Worm (Caenorhabditis elegans) whole organism, late embryonic: Measurements from ENCODE around the gene C35D10.8.

Source experiments
- C08G9.2 ChIP-seq: sonication (generic microtip); optimal IDR thresholded peaks from 2 replicates; lab custom pipeline; 2016; ENCODE audit warnings: mild to moderate bottlenecking, missing genetic modification characterization, moderate library complexity, missing compliant biosample characterization
- K02D7.2 ChIP-seq: sonication (generic microtip); optimal IDR thresholded peaks from 2 replicates; lab custom pipeline; 2017; ENCODE audit warnings: mild to moderate bottlenecking, missing genetic modification characterization, missing compliant biosample characterization
- Y22D7AL.16 ChIP-seq: sonication (generic microtip); optimal IDR thresholded peaks from 2 replicates; lab custom pipeline; 2016; ENCODE audit warnings: missing genetic modification characterization, missing compliant biosample characterization
- ama-1 ChIP-seq: fragments of 150-350 bp; optimal IDR thresholded peaks from 2 replicates; lab custom pipeline; 2014
- ceh-14 ChIP-seq: sonication (generic microtip); optimal IDR thresholded peaks from 2 replicates; lab custom pipeline; 2016; ENCODE audit warnings: missing genotype, missing genetic modification characterization, missing compliant biosample characterization
- ceh-2 ChIP-seq: sonication (generic microtip); optimal IDR thresholded peaks from 2 replicates; lab custom pipeline; 2016; ENCODE audit warnings: missing genotype, missing genetic modification characterization, missing compliant biosample characterization
- ceh-30 ChIP-seq: fragments of 150-350 bp; optimal IDR thresholded peaks from 2 replicates; lab custom pipeline; 2014; ENCODE audit warnings: missing biosample characterization, missing genetic modification characterization
- ceh-31 ChIP-seq: sonication (generic microtip); optimal IDR thresholded peaks from 2 replicates; lab custom pipeline; 2016; ENCODE audit warnings: missing genetic modification characterization, missing compliant biosample characterization
- ceh-34 ChIP-seq: sonication (generic microtip); optimal IDR thresholded peaks from 2 replicates; lab custom pipeline; 2016; ENCODE audit warnings: mild to moderate bottlenecking, missing genetic modification characterization, missing compliant biosample characterization
- ceh-45 ChIP-seq: fragments of 200-800 bp; sonication (Bioruptor generic); IDR thresholded peaks from 2 replicates; pipeline ENCODE4 v1.3.6; 2022; ENCODE audit warnings: missing genetic modification reagents, missing genetic modification characterization, missing compliant biosample characterization
- ceh-48 ChIP-seq: sonication (generic microtip); optimal IDR thresholded peaks from 2 replicates; lab custom pipeline; 2016; ENCODE audit warnings: missing genetic modification characterization, inconsistent platforms, missing compliant biosample characterization
- ceh-6 ChIP-seq: fragments of 200-800 bp; sonication (Bioruptor generic); optimal IDR thresholded peaks from 2 replicates; lab custom pipeline; 2018; ENCODE audit warnings: mild to moderate bottlenecking, missing genetic modification characterization, missing compliant biosample characterization
- ceh-9 ChIP-seq: sonication (generic microtip); optimal IDR thresholded peaks from 2 replicates; lab custom pipeline; 2016; ENCODE audit warnings: mild to moderate bottlenecking, missing genetic modification characterization, inconsistent platforms, missing compliant biosample characterization
- che-1 ChIP-seq: sonication (generic microtip); optimal IDR thresholded peaks from 2 replicates; lab custom pipeline; 2016; ENCODE audit warnings: mild to moderate bottlenecking, missing genetic modification characterization, missing compliant biosample characterization
- dve-1 ChIP-seq: sonication (generic microtip); optimal IDR thresholded peaks from 2 replicates; lab custom pipeline; 2017; ENCODE audit warnings: antibody characterized with exemption, mild to moderate bottlenecking, missing genetic modification characterization, missing compliant biosample characterization
- elt-2 ChIP-seq: sonication (generic microtip); optimal IDR thresholded peaks from 2 replicates; lab custom pipeline; 2016; ENCODE audit warnings: missing genetic modification reagents, missing genetic modification characterization, missing compliant biosample characterization
- ets-4 ChIP-seq: sonication (generic microtip); optimal IDR thresholded peaks from 2 replicates; lab custom pipeline; 2016; ENCODE audit warnings: missing genetic modification characterization, missing compliant biosample characterization
- fkh-6 ChIP-seq: sonication (generic microtip); optimal IDR thresholded peaks from 2 replicates; lab custom pipeline; 2016; ENCODE audit warnings: missing genetic modification characterization, missing compliant biosample characterization
- gmeb-2 ChIP-seq: sonication (generic microtip); optimal IDR thresholded peaks from 2 replicates; lab custom pipeline; 2016; ENCODE audit warnings: missing genetic modification characterization, inconsistent platforms, missing compliant biosample characterization
- hlh-13 ChIP-seq: fragments of 200-800 bp; sonication (Bioruptor generic); optimal IDR thresholded peaks from 2 replicates; lab custom pipeline; 2018; ENCODE audit warnings: mild to moderate bottlenecking, missing genetic modification characterization, missing compliant biosample characterization
- hlh-6 ChIP-seq: sonication (generic microtip); optimal IDR thresholded peaks from 2 replicates; lab custom pipeline; 2016; ENCODE audit warnings: missing genotype, missing genetic modification characterization, missing compliant biosample characterization
- hlh-8 ChIP-seq: sonication (generic microtip); optimal IDR thresholded peaks from 2 replicates; lab custom pipeline; 2016; ENCODE audit warnings: missing genotype, missing genetic modification characterization, missing compliant biosample characterization
- lim-6 ChIP-seq: sonication (generic microtip); optimal IDR thresholded peaks from 2 replicates; lab custom pipeline; 2016; ENCODE audit warnings: missing genetic modification characterization, missing compliant biosample characterization
- madf-2 ChIP-seq: sonication (generic microtip); optimal IDR thresholded peaks from 2 replicates; lab custom pipeline; 2017; ENCODE audit warnings: missing genetic modification characterization, missing compliant biosample characterization
- nfya-1 ChIP-seq: sonication (generic microtip); optimal IDR thresholded peaks from 2 replicates; lab custom pipeline; 2017; ENCODE audit warnings: missing genetic modification characterization, mild to moderate bottlenecking, missing compliant biosample characterization, antibody characterized with exemption, moderate library complexity
- nhr-11 ChIP-seq: fragments of 150-350 bp; optimal IDR thresholded peaks from 2 replicates; lab custom pipeline; 2014; ENCODE audit warnings: missing biosample characterization, missing genetic modification characterization
- npax-4 ChIP-seq: sonication (generic microtip); optimal IDR thresholded peaks from 2 replicates; lab custom pipeline; 2016; ENCODE audit warnings: missing genetic modification characterization, missing compliant biosample characterization
- pag-3 ChIP-seq: sonication (generic microtip); optimal IDR thresholded peaks from 2 replicates; lab custom pipeline; 2016; ENCODE audit warnings: missing compliant biosample characterization, missing genetic modification characterization, borderline replicate concordance
- pax-1 ChIP-seq: fragments of 150-350 bp; optimal IDR thresholded peaks from 2 replicates; lab custom pipeline; 2014; ENCODE audit warnings: missing biosample characterization, missing genetic modification characterization
- pha-2 ChIP-seq: sonication (generic microtip); optimal IDR thresholded peaks from 2 replicates; lab custom pipeline; 2017; ENCODE audit warnings: mild to moderate bottlenecking, missing genetic modification characterization, missing compliant biosample characterization
- ref-2 ChIP-seq: sonication (generic microtip); optimal IDR thresholded peaks from 2 replicates; lab custom pipeline; 2016; ENCODE audit warnings: missing genetic modification characterization, missing compliant biosample characterization
- sdc-2 ChIP-seq: sonication (generic microtip); optimal IDR thresholded peaks from 2 replicates; lab custom pipeline; 2016; ENCODE audit warnings: missing genotype, missing genetic modification characterization, missing compliant biosample characterization
- tbx-2 ChIP-seq: sonication (generic microtip); optimal IDR thresholded peaks from 2 replicates; lab custom pipeline; 2016; ENCODE audit warnings: missing genetic modification characterization, missing compliant biosample characterization
- tbx-7 ChIP-seq: sonication (generic microtip); optimal IDR thresholded peaks from 2 replicates; lab custom pipeline; 2016; ENCODE audit warnings: missing genotype, missing genetic modification characterization, missing compliant biosample characterization
- unc-3 ChIP-seq, 2 experiments: fragments of 200-800 bp in 1 of 2; sonication (Bioruptor generic) in 1 of 2; sonication (generic microtip) in 1 of 2; conservative IDR thresholded peaks in 1 of 2; optimal IDR thresholded peaks in 1 of 2; 2 replicates each; pipeline versions ENCODE4 v1.3.6 to Lab custom; 2016 to 2022; ENCODE audit warnings: missing compliant biosample characterization in 2 of 2, missing genetic modification characterization in 2 of 2, missing genetic modification reagents in 1 of 2
- unc-42 ChIP-seq: sonication (generic microtip); optimal IDR thresholded peaks from 2 replicates; lab custom pipeline; 2016; ENCODE audit warnings: missing genotype, missing genetic modification characterization, missing compliant biosample characterization
- unc-55 ChIP-seq: sonication (generic microtip); optimal IDR thresholded peaks from 2 replicates; lab custom pipeline; 2017; ENCODE audit warnings: missing biosample characterization, missing genetic modification reagents, missing genetic modification characterization

C35D10.8 gene

ce11 chrIII:4826606-4827005 lies 28.4 kb upstream of the C35D10.8 start, which contains the start of gene F26A1.3:
F26A1.3 (plus strand) TSS chrIII:4826906.
- TF ChIP-seq tbx-2 (no peak), dve-1 (tag; lab: Kevin White, UChicago) (no peak)

ce11 chrIII:4829440-4829839 lies 25.6 kb upstream of the C35D10.8 start, which contains the start of gene F26A1.9:
F26A1.9 (minus strand) TSS chrIII:4829540.
- no peak for TF ChIP-seq pag-3 (tag; lab: Kevin White, UChicago)
- TF ChIP-seq unc-3 (GFP tag; conservative IDR thresholded peaks at IDR 0.05; lab: Robert Waterston, UW): no peak
- no peak for TF ChIP-seq unc-3 (tag; optimal IDR thresholded peaks at IDR 0.05; lab: Kevin White, UChicago)
- no peak for TF ChIP-seq fkh-6
- no peak for TF ChIP-seq ceh-34 (tag; lab: Kevin White, UChicago)
- TF ChIP-seq ref-2 (tag; lab: Kevin White, UChicago): no peak
- TF ChIP-seq ets-4: no peak
- TF ChIP-seq Y22D7AL.16 (tag; lab: Kevin White, UChicago): no peak
- TF ChIP-seq ceh-14 (tag; lab: Kevin White, UChicago): no peak
- no peak for TF ChIP-seq K02D7.2 (tag; lab: Kevin White, UChicago)
- TF ChIP-seq pax-1: no peak
- TF ChIP-seq ceh-2 (tag; lab: Kevin White, UChicago): no peak
- no peak for TF ChIP-seq unc-42 (tag; lab: Kevin White, UChicago)
- TF ChIP-seq elt-2 (tag; lab: Kevin White, UChicago): no peak
- TF ChIP-seq ceh-30 (tag; lab: Kevin White, UChicago): no peak
- TF ChIP-seq ceh-6 (GFP tag; lab: Kevin White, UChicago): no peak
- no peak for TF ChIP-seq npax-4 (tag; lab: Kevin White, UChicago)
- no peak for TF ChIP-seq che-1 (tag; lab: Kevin White, UChicago)
- TF ChIP-seq sdc-2: no peak

ce11 chrIII:4830207-4830606 lies 24.8 kb upstream of the C35D10.8 start, which contains the start of gene nspd-9:
nspd-9 (minus strand) TSS chrIII:4830307.
- no peak for TF ChIP-seq ceh-9 (tag; lab: Kevin White, UChicago)
- no peak for TF ChIP-seq ceh-48 (tag; lab: Kevin White, UChicago)
- TF ChIP-seq unc-55: no peak
- no peak for TF ChIP-seq pag-3 (tag; lab: Kevin White, UChicago)

- TF ChIP-seq ceh-30 (tag; lab: Kevin White, UChicago) (no peak), che-1 (tag; lab: Kevin White, UChicago) (no peak), unc-3 (GFP tag; conservative IDR thresholded peaks at IDR 0.05; lab: Robert Waterston, UW) (no peak), unc-3 (tag; optimal IDR thresholded peaks at IDR 0.05; lab: Kevin White, UChicago) (no peak)
These were observed 17.6 kb upstream of the C35D10.8 start, which contains the start of the genes acbp-7 and F26A1.19 for ce11 chrIII:4837429-4837828. acbp-7 (plus strand) TSS chrIII:4837729. F26A1.19 (plus strand) TSS chrIII:4837731.

- TF ChIP-seq ceh-45 (GFP tag; lab: Robert Waterston, UW) (no peak), fkh-6 (no peak), hlh-13 (GFP tag; lab: Kevin White, UChicago) (no peak), gmeb-2 (tag; lab: Kevin White, UChicago) (no peak), ceh-30 (tag; lab: Kevin White, UChicago) (no peak), ceh-31 (tag; lab: Kevin White, UChicago) (no peak), nhr-11 (no peak), hlh-6 (tag; lab: Kevin White, UChicago) (no peak), tbx-7 (tag; lab: Kevin White, UChicago) (no peak), pha-2 (no peak), hlh-8 (tag; lab: Kevin White, UChicago) (no peak), madf-2 (tag; lab: Kevin White, UChicago) (no peak), C08G9.2 (tag; lab: Kevin White, UChicago) (no peak), nfya-1 (tag; lab: Kevin White, UChicago) (no peak), ama-1 (no peak), elt-2 (tag; lab: Kevin White, UChicago) (no peak), tbx-2 (no peak), lim-6 (tag; lab: Kevin White, UChicago) (no peak)
These were observed 12.8 kb upstream of the C35D10.8 start, which contains the start of gene clec-156 for ce11 chrIII:4842173-4842572. clec-156 (minus strand) TSS chrIII:4842273.
